Fruit fly (Drosophila melanogaster) whole organism, embryonic: ENCODE results near the gene CG7135.

Source experiments
- CG10267 ChIP-seq: fragments of 200-800 bp; sonication (Bioruptor generic); optimal IDR thresholded peaks from 2 replicates; lab custom pipeline; 2018; ENCODE audit warnings: missing biosample characterization, mild to moderate bottlenecking, missing genetic modification characterization, moderate library complexity
- CG10431 ChIP-seq: fragments of 200-800 bp; sonication (Bioruptor generic); optimal IDR thresholded peaks from 3 replicates; lab custom pipeline; 2018; ENCODE audit warnings: missing biosample characterization, mild to moderate bottlenecking, missing genetic modification characterization
- CG10543 ChIP-seq: fragments of 200-800 bp; sonication (Bioruptor generic); optimal IDR thresholded peaks from 3 replicates; lab custom pipeline; 2017; ENCODE audit warnings: missing biosample characterization, mild to moderate bottlenecking, missing genetic modification characterization, moderate library complexity
- CG11723 ChIP-seq: fragments of 200-800 bp; sonication (Bioruptor generic); optimal IDR thresholded peaks from 2 replicates; lab custom pipeline; 2017; ENCODE audit warnings: missing biosample characterization, mild to moderate bottlenecking, missing genetic modification characterization
- CG12071 ChIP-seq: fragments of 200-800 bp; sonication (Bioruptor generic); optimal IDR thresholded peaks from 3 replicates; lab custom pipeline; 2018; ENCODE audit warnings: missing biosample characterization, mild to moderate bottlenecking, missing genetic modification characterization
- CG12236 ChIP-seq: fragments of 200-800 bp; sonication (Bioruptor generic); optimal IDR thresholded peaks from 2 replicates; lab custom pipeline; 2016; ENCODE audit warnings: missing biosample characterization, missing genetic modification characterization
- CG13123 ChIP-seq: fragments of 200-800 bp; sonication (Bioruptor generic); optimal IDR thresholded peaks from 2 replicates; lab custom pipeline; 2016; ENCODE audit warnings: missing biosample characterization, missing genetic modification characterization
- CG13287 ChIP-seq: fragments of 200-800 bp; sonication (Bioruptor generic); IDR thresholded peaks from 2 replicates; pipeline ENCODE4 v1.3.6; 2022; ENCODE audit warnings: missing biosample characterization, missing genetic modification characterization; ENCODE audit not compliant: partially characterized antibody
- CG15269 ChIP-seq: fragments of 200-800 bp; sonication (Bioruptor generic); optimal IDR thresholded peaks from 2 replicates; lab custom pipeline; 2018; ENCODE audit warnings: missing biosample characterization, mild to moderate bottlenecking, missing genetic modification characterization, moderate library complexity
- CG16779 ChIP-seq: fragments of 200-800 bp; sonication (Bioruptor generic); IDR thresholded peaks from 2 replicates; pipeline ENCODE4 v1.3.6; 2022; ENCODE audit warnings: missing biosample characterization, missing genetic modification characterization
- CG17361 ChIP-seq: fragments of 200-800 bp; sonication (Bioruptor generic); IDR thresholded peaks from 3 replicates; pipeline ENCODE4 v1.3.6; 2022; ENCODE audit warnings: missing biosample characterization, missing genetic modification characterization
- CG17568 ChIP-seq: fragments of 200-800 bp; sonication (Bioruptor generic); optimal IDR thresholded peaks from 2 replicates; lab custom pipeline; 2018; ENCODE audit warnings: missing biosample characterization, mild to moderate bottlenecking, missing genetic modification characterization, moderate library complexity
- CG17829 ChIP-seq: fragments of 200-800 bp; optimal IDR thresholded peaks from 2 replicates; lab custom pipeline; 2019; ENCODE audit warnings: missing biosample characterization, mild to moderate bottlenecking, missing genetic modification characterization, moderate library complexity
- CG2120 ChIP-seq: fragments of 200-800 bp; sonication (Bioruptor generic); optimal IDR thresholded peaks from 3 replicates; lab custom pipeline; 2016; ENCODE audit warnings: missing biosample characterization, missing genetic modification characterization
- CG3065 ChIP-seq: fragments of 200-800 bp; sonication (Bioruptor generic); optimal IDR thresholded peaks from 2 replicates; lab custom pipeline; 2016; ENCODE audit warnings: missing biosample characterization, missing genetic modification characterization
- CG32532 ChIP-seq: fragments of 200-800 bp; sonication (Bioruptor generic); IDR thresholded peaks from 2 replicates; pipeline ENCODE4 v1.3.6; 2022; ENCODE audit warnings: missing biosample characterization, missing genetic modification characterization
- CG33557 ChIP-seq: fragments of 200-800 bp; sonication (Bioruptor generic); optimal IDR thresholded peaks from 2 replicates; lab custom pipeline; 2019; ENCODE audit warnings: missing biosample characterization, mild to moderate bottlenecking, missing genetic modification characterization, moderate library complexity
- CG4424 ChIP-seq: fragments of 200-800 bp; sonication (Bioruptor generic); optimal IDR thresholded peaks from 3 replicates; lab custom pipeline; 2016; ENCODE audit warnings: missing biosample characterization, missing genetic modification characterization
- CG4730 ChIP-seq: fragments of 200-800 bp; sonication (Bioruptor generic); IDR thresholded peaks from 2 replicates; pipeline ENCODE4 v1.3.6; 2022; ENCODE audit warnings: missing biosample characterization, missing genetic modification characterization
- CG6654 ChIP-seq: fragments of 200-800 bp; sonication (Bioruptor generic); optimal IDR thresholded peaks from 2 replicates; lab custom pipeline; 2017; ENCODE audit warnings: missing biosample characterization, mild to moderate bottlenecking, missing genetic modification characterization
- CG7745 ChIP-seq: fragments of 200-800 bp; sonication (Bioruptor generic); optimal IDR thresholded peaks from 2 replicates; lab custom pipeline; 2018; ENCODE audit warnings: missing biosample characterization, mild to moderate bottlenecking, missing genetic modification characterization, moderate library complexity
- CG7786 ChIP-seq: fragments of 200-800 bp; sonication (Bioruptor generic); optimal IDR thresholded peaks from 2 replicates; lab custom pipeline; 2016; ENCODE audit warnings: missing biosample characterization, missing genetic modification characterization
- CG8290 ChIP-seq, 3 experiments: fragments of 200-800 bp; sonication (Bioruptor generic); optimal IDR thresholded peaks; 2 replicates each; lab custom pipeline; 2016 to 2019; ENCODE audit warnings: missing biosample characterization in 3 of 3, missing genetic modification characterization in 3 of 3, mild to moderate bottlenecking in 2 of 3, moderate library complexity in 1 of 3
- Chrac-16 ChIP-seq: fragments of 200-800 bp; sonication (Bioruptor generic); optimal IDR thresholded peaks from 3 replicates; lab custom pipeline; 2016; ENCODE audit warnings: missing biosample characterization, missing genetic modification characterization
- D19A ChIP-seq: fragments of 200-800 bp; optimal IDR thresholded peaks from 3 replicates; lab custom pipeline; 2019; ENCODE audit warnings: missing biosample characterization, mild to moderate bottlenecking, missing genetic modification characterization, moderate library complexity
- Dek ChIP-seq: fragments of 200-800 bp; sonication (Bioruptor generic); optimal IDR thresholded peaks from 3 replicates; lab custom pipeline; 2019; ENCODE audit warnings: missing biosample characterization, mild to moderate bottlenecking, missing genetic modification characterization, moderate library complexity
- GATAe ChIP-seq: fragments of 200-800 bp; sonication (Bioruptor generic); conservative IDR thresholded peaks from 2 replicates; pipeline ENCODE4 v1.3.6; 2022; ENCODE audit warnings: missing biosample characterization, missing genetic modification characterization
- Gug ChIP-seq: fragments of 200-800 bp; sonication (Bioruptor generic); IDR thresholded peaks from 4 replicates; pipeline ENCODE4 v1.3.6; 2022; ENCODE audit warnings: missing biosample characterization, missing genetic modification characterization
- H2.0 ChIP-seq: fragments of 200-800 bp; sonication (Bioruptor generic); IDR thresholded peaks from 2 replicates; pipeline ENCODE4 v1.3.6; 2022; ENCODE audit warnings: missing biosample characterization, missing genetic modification characterization
- HmgZ ChIP-seq: fragments of 200-800 bp; sonication (Bioruptor generic); optimal IDR thresholded peaks from 2 replicates; lab custom pipeline; 2018; ENCODE audit warnings: missing biosample characterization, mild to moderate bottlenecking, missing genetic modification characterization
- Hmx ChIP-seq: fragments of 200-800 bp; sonication (Bioruptor generic); optimal IDR thresholded peaks from 2 replicates; lab custom pipeline; 2016; ENCODE audit warnings: missing biosample characterization, missing genetic modification characterization
- Lpt ChIP-seq: fragments of >200 bp; optimal IDR thresholded peaks from 2 replicates; lab custom pipeline; 2018; ENCODE audit warnings: missing biosample characterization, missing genetic modification characterization
- MBD-R2 ChIP-seq: fragments of 200-800 bp; sonication (Bioruptor generic); IDR thresholded peaks from 2 replicates; pipeline ENCODE4 v1.3.6; 2022; ENCODE audit warnings: missing biosample characterization, missing genetic modification characterization
- Sox100B ChIP-seq: fragments of 200-800 bp; sonication (Bioruptor generic); optimal IDR thresholded peaks from 3 replicates; lab custom pipeline; 2018; ENCODE audit warnings: missing biosample characterization, mild to moderate bottlenecking, missing genetic modification characterization
- Sry-δ ChIP-seq: fragments of 200-800 bp; sonication (Bioruptor generic); optimal IDR thresholded peaks from 2 replicates; lab custom pipeline; 2016; ENCODE audit warnings: missing biosample characterization, missing genetic modification characterization
- Usf ChIP-seq: fragments of 200-800 bp; sonication (Bioruptor generic); optimal IDR thresholded peaks from 2 replicates; lab custom pipeline; 2017; ENCODE audit warnings: missing genotype, missing biosample characterization, missing genetic modification characterization
- Xbp1 ChIP-seq: fragments of 200-800 bp; sonication (Bioruptor generic); optimal IDR thresholded peaks from 3 replicates; lab custom pipeline; 2016; ENCODE audit warnings: missing biosample characterization, mild to moderate bottlenecking, missing genetic modification characterization
- Xrp1 ChIP-seq: fragments of 200-800 bp; sonication (Bioruptor generic); IDR thresholded peaks from 2 replicates; pipeline ENCODE4 v1.3.6; 2022; ENCODE audit warnings: missing biosample characterization, missing genetic modification characterization
- grn ChIP-seq: fragments of 200-800 bp; sonication (Bioruptor generic); optimal IDR thresholded peaks from 3 replicates; lab custom pipeline; 2017; ENCODE audit warnings: missing biosample characterization, missing genetic modification characterization
- ind ChIP-seq: fragments of 200-800 bp; sonication (Bioruptor generic); optimal IDR thresholded peaks from 3 replicates; lab custom pipeline; 2016; ENCODE audit warnings: missing biosample characterization, missing genetic modification characterization
- jigr1 ChIP-seq: fragments of 200-800 bp; sonication (Bioruptor generic); IDR thresholded peaks from 3 replicates; pipeline ENCODE4 v1.3.6; 2022; ENCODE audit warnings: missing biosample characterization, missing genetic modification characterization
- lov ChIP-seq, 2 experiments: fragments of 200-800 bp in 1 of 2; fragments of >200 bp in 1 of 2; sonication (Bioruptor generic) in 1 of 2; IDR thresholded peaks in 1 of 2; optimal IDR thresholded peaks in 1 of 2; 2 replicates in 1 of 2; 3 replicates in 1 of 2; pipeline versions ENCODE4 v1.3.6 to Lab custom; 2017 to 2022; ENCODE audit warnings: missing biosample characterization in 1 of 2, missing genetic modification characterization in 1 of 2
- oc ChIP-seq: fragments of 200-800 bp; sonication (Bioruptor generic); optimal IDR thresholded peaks from 2 replicates; lab custom pipeline; 2018; ENCODE audit warnings: missing biosample characterization, mild to moderate bottlenecking, missing genetic modification characterization, moderate library complexity
- otp ChIP-seq: fragments of 200-800 bp; sonication (Bioruptor generic); IDR thresholded peaks from 3 replicates; pipeline ENCODE4, ENCODE4 v1.3.6; 2022; ENCODE audit warnings: missing biosample characterization, missing genetic modification characterization
- pfk ChIP-seq: fragments of 200-800 bp; sonication (Bioruptor generic); optimal IDR thresholded peaks from 2 replicates; lab custom pipeline; 2018; ENCODE audit warnings: missing biosample characterization, mild to moderate bottlenecking, missing genetic modification characterization, moderate library complexity
- pita ChIP-seq: fragments of 200-800 bp; sonication (Bioruptor generic); optimal IDR thresholded peaks from 2 replicates; lab custom pipeline; 2017; ENCODE audit warnings: missing biosample characterization, mild to moderate bottlenecking, missing genetic modification characterization
- ro ChIP-seq: fragments of 200-800 bp; sonication (Bioruptor generic); IDR thresholded peaks from 2 replicates; pipeline ENCODE4 v1.3.6; 2022; ENCODE audit warnings: missing biosample characterization, missing genetic modification characterization
- sima ChIP-seq: fragments of 200-800 bp; sonication (Bioruptor generic); optimal IDR thresholded peaks from 2 replicates; lab custom pipeline; 2016; ENCODE audit warnings: missing biosample characterization, missing genetic modification characterization
- sob ChIP-seq: fragments of 200-800 bp; sonication (Bioruptor generic); IDR thresholded peaks from 2 replicates; pipeline ENCODE4 v1.3.6; 2022; ENCODE audit warnings: missing biosample characterization, missing genetic modification characterization
- tll ChIP-seq, 2 experiments: fragments of 200-800 bp in 1 of 2; fragments of >200 bp in 1 of 2; sonication (Bioruptor generic) in 1 of 2; optimal IDR thresholded peaks; 2 replicates each; lab custom pipeline; 2017 to 2019; ENCODE audit warnings: missing biosample characterization in 2 of 2, missing genetic modification characterization in 2 of 2, mild to moderate bottlenecking in 1 of 2, moderate library complexity in 1 of 2

CG7135 gene

dm6 chrX:18094747-18095352 is 8.6 kb upstream of the CG7135 start (continued):
- TF ChIP-seq CG12071 (GFP tag; lab: Kevin White, UChicago) (no peak), CG2120 (GFP tag; lab: Kevin White, UChicago) (peak; percentile 57), CG33557 (GFP tag; lab: Kevin White, UChicago) (no peak), CG10431 (GFP tag; lab: Kevin White, UChicago) (no peak), sima (GFP tag; lab: Kevin White, UChicago) (no peak), H2.0 (GFP tag; lab: Robert Waterston, UW) (peak; percentile 53), CG6654 (no peak), pfk (GFP tag; lab: Kevin White, UChicago) (no peak), Xbp1 (GFP tag; lab: Kevin White, UChicago) (peak; percentile 28), oc (tag; lab: Kevin White, UChicago) (no peak), CG7745 (tag; lab: Kevin White, UChicago) (no peak), Usf (GFP tag; lab: Kevin White, UChicago) (no peak), pita (GFP tag; lab: Kevin White, UChicago) (no peak), CG4424 (GFP tag; lab: Kevin White, UChicago) (no peak), CG4730 (GFP tag; lab: Robert Waterston, UW) (no peak), CG10267 (tag; lab: Kevin White, UChicago) (no peak), CG11723 (GFP tag; lab: Kevin White, UChicago) (no peak), CG17361 (GFP tag; lab: Robert Waterston, UW) (no peak), HmgZ (tag; lab: Kevin White, UChicago) (peak; percentile 7), CG17568 (GFP tag; lab: Kevin White, UChicago) (no peak), CG12236 (GFP tag; lab: Kevin White, UChicago) (no peak), Dek (tag; lab: Kevin White, UChicago) (peak; percentile 28), Sry-δ (GFP tag; lab: Kevin White, UChicago) (no peak), CG13287 (no peak), Lpt (no peak), D19A (tag; lab: Kevin White, UChicago) (peak; percentile 4), jigr1 (no peak), Sox100B (peak; percentile 6), ro (GFP tag; lab: Robert Waterston, UW) (no peak), CG17829 (tag; lab: Kevin White, UChicago) (no peak), MBD-R2 (GFP tag; lab: Robert Waterston, UW) (peak; percentile 45; the same call in 1 of the 2 replicates), CG8290 (GFP tag; optimal IDR thresholded peaks at IDR 0.05; lab: Kevin White, UChicago) (no peak), CG8290 (tag; optimal IDR thresholded peaks at IDR 0.05; lab: Kevin White, UChicago) (no peak), CG16779 (no peak), Gug (GFP tag; lab: Robert Waterston, UW) (no peak), tll (GFP tag; optimal IDR thresholded peaks at IDR 0.05; lab: Kevin White, UChicago) (no peak), otp (no peak), CG7786 (GFP tag; lab: Kevin White, UChicago) (no peak), sob (peak; percentile 56), Xrp1 (peak; percentile 14; the same call in 1 of the 2 replicates), grn (no peak), CG10543 (GFP tag; lab: Kevin White, UChicago) (no peak), CG32532 (GFP tag; lab: Robert Waterston, UW) (peak; percentile 60), lov (optimal IDR thresholded peaks at IDR 0.05; lab: Kevin White, UChicago) (no peak), lov (GFP tag; IDR thresholded peaks at IDR 0.05; lab: Robert Waterston, UW) (no peak), ind (peak; percentile 39), Hmx (no peak), CG3065 (no peak), CG15269 (peak; percentile 74), Chrac-16 (GFP tag; lab: Kevin White, UChicago) (no peak), GATAe (GFP tag; lab: Robert Waterston, UW) (no peak), CG13123 (GFP tag; lab: Kevin White, UChicago) (no peak)
